Fruit fly (Drosophila melanogaster): ENCODE results near the gene dgrn.
A peak's percentile ranks its signal among the peaks of the same experiment; 100 is the strongest.

dgrn gene

DNA sequence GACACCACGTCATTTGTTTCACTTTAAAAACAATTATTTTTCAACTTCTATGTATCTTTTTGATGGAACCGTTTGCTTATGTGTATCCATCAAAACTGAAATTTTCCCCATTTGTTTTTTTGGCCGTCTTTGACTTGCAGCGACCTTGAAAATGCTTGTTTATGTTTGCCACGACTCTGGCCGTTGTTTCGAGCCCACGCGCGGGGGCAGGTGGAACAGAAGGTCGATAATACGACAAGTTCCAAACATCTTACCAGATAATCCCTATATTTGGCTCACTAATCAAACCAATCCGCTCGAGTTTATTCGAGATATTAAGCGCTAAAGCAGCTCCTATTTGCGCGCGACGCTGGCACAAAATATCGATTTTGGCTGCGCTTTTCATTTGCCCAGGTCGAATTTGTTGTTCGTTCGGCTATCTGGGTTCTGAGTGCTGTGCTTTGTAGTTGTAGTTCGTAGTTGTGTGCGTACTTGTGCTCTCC is 36.4 kb downstream of the dgrn start:
- TF ChIP-seq pdm3 (GFP tag; optimal IDR thresholded peaks at IDR 0.05) (no peak), CG6276 (GFP tag; optimal IDR thresholded peaks at IDR 0.05) (no peak), achi (GFP tag; optimal IDR thresholded peaks at IDR 0.05) (no peak), vri (GFP tag; optimal IDR thresholded peaks at IDR 0.05) (no peak), Ets21C (GFP tag; optimal IDR thresholded peaks at IDR 0.05) (no peak), CG9139 (GFP tag; optimal IDR thresholded peaks at IDR 0.05) (no peak), CG15336 (GFP tag; IDR thresholded peaks at IDR 0.05) (no peak), lz (GFP tag; optimal IDR thresholded peaks at IDR 0.05) (no peak), Lpt (GFP tag; optimal IDR thresholded peaks at IDR 0.05) (no peak)

DNA sequence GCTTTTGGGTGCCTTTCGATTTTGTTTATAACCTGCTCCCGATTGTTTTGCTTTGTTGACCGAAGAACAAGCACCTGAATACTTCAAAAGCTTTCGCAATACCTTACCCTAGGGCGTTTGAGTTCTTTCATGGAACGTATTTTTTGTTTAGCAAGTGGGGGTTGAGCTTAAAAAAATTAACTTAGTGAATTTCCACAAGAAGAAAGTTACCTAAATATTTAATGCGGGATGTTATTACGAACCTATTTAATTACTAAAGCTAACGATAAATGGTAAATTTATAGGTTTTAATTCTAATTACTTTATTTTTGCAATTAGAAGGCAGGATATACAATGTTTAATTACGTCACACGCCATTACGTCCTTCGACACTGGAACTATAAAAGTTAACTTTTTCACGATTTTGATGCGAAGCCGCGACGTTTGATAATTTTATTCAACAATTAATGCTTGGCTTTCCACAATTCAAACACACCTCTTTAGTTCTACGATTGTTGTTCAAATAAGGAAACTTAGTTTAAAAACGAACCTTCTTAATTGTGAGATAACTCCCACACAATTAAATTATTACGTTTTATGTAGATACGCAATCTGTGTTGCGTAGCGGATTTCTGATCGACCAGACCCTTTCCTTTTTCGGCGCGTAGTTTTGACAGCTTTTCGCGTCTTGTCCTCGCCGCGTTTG is 36.9 kb downstream of the dgrn start:
- TF ChIP-seq CG3919 (GFP tag; optimal IDR thresholded peaks at IDR 0.05) (no peak), CG16779 (tag; optimal IDR thresholded peaks at IDR 0.05) (no peak), vri (GFP tag; optimal IDR thresholded peaks at IDR 0.05) (no peak), esn (GFP tag; optimal IDR thresholded peaks at IDR 0.05) (peak; percentile 68), CG4318 (GFP tag; optimal IDR thresholded peaks at IDR 0.05) (peak; percentile 59), CG11294 (GFP tag; IDR thresholded peaks at IDR 0.05) (no peak; the same call in 1 of the 2 replicates), CG3032 (tag; optimal IDR thresholded peaks at IDR 0.05) (peak; percentile 22), Sox14 (GFP tag; optimal IDR thresholded peaks at IDR 0.05) (no peak), CG6854 (GFP tag; optimal IDR thresholded peaks at IDR 0.05) (no peak), CG34406 (GFP tag; optimal IDR thresholded peaks at IDR 0.05) (no peak), CG8319 (GFP tag; optimal IDR thresholded peaks at IDR 0.05) (no peak), CG11902 (GFP tag; optimal IDR thresholded peaks at IDR 0.05) (peak; percentile 6), Gug (GFP tag; IDR thresholded peaks at IDR 0.05) (no peak; the same call in 1 of the 2 replicates), CG11762 (GFP tag; optimal IDR thresholded peaks at IDR 0.05; ENCODE audit: insufficient read depth) (no peak), CG7368 (GFP tag; optimal IDR thresholded peaks at IDR 0.05) (no peak), CG6792 (GFP tag; optimal IDR thresholded peaks at IDR 0.05) (peak; percentile 12), fd85E (GFP tag; optimal IDR thresholded peaks at IDR 0.05) (no peak), fd59A (GFP tag; optimal IDR thresholded peaks at IDR 0.05) (peak; percentile 40), Ets96B (tag; optimal IDR thresholded peaks at IDR 0.05) (no peak), CG10669 (GFP tag; optimal IDR thresholded peaks at IDR 0.05) (no peak), Eip75B (GFP tag; optimal IDR thresholded peaks at IDR 0.05) (peak; percentile 34), CG6808 (GFP tag; optimal IDR thresholded peaks at IDR 0.05) (peak; percentile 8), Met (GFP tag; optimal IDR thresholded peaks at IDR 0.05) (peak; percentile 58), lz (GFP tag; optimal IDR thresholded peaks at IDR 0.05) (peak; percentile 61), CG9139 (GFP tag; optimal IDR thresholded peaks at IDR 0.05) (no peak), CG31627 (GFP tag; optimal IDR thresholded peaks at IDR 0.05) (peak; percentile 49), spab (GFP tag; optimal IDR thresholded peaks at IDR 0.05) (peak; percentile 7), Ets21C (GFP tag; optimal IDR thresholded peaks at IDR 0.05) (peak; percentile 16), CG6276 (GFP tag; optimal IDR thresholded peaks at IDR 0.05) (no peak), Blimp-1 (GFP tag; optimal IDR thresholded peaks at IDR 0.05) (peak; percentile 74), CG32006 (GFP tag; optimal IDR thresholded peaks at IDR 0.05) (peak; percentile 74), CG8632 (GFP tag; optimal IDR thresholded peaks at IDR 0.05) (peak; percentile 5), achi (GFP tag; optimal IDR thresholded peaks at IDR 0.05) (peak; percentile 30), acj6 (GFP tag; optimal IDR thresholded peaks at IDR 0.05) (peak; percentile 58), cyc (GFP tag; optimal IDR thresholded peaks at IDR 0.05) (peak; percentile 40), salr (GFP tag; optimal IDR thresholded peaks at IDR 0.05) (peak in 1 of 2 experiments; percentile 51), CG1621 (tag; optimal IDR thresholded peaks at IDR 0.05) (no peak), pdm3 (GFP tag; optimal IDR thresholded peaks at IDR 0.05) (peak; percentile 58), dsx (GFP tag; optimal IDR thresholded peaks at IDR 0.05; ENCODE audit: poor library complexity, severe bottlenecking) (no peak), CG10631 (GFP tag; optimal IDR thresholded peaks at IDR 0.05) (peak; percentile 59), Eip93F (GFP tag; optimal IDR thresholded peaks at IDR 0.05) (no peak), ss (GFP tag; optimal IDR thresholded peaks at IDR 0.05) (peak in 1 of 2 experiments; percentile 4), dac (GFP tag; optimal IDR thresholded peaks at IDR 0.05) (peak; percentile 52), Hr38 (GFP tag; optimal IDR thresholded peaks at IDR 0.05) (no peak), Hr39 (GFP tag; optimal IDR thresholded peaks at IDR 0.05) (peak; percentile 43)
